Fruit fly (Drosophila melanogaster): ENCODE data around the gene sens-2.

sens-2 gene

dm6 chr2L:6830264-6830729 is 8.6 kb downstream of the sens-2 start (continued):
- no peak for TF ChIP-seq esg (GFP tag; conservative IDR thresholded peaks at IDR 0.05)
- no peak for TF ChIP-seq emc (GFP tag; optimal IDR thresholded peaks at IDR 0.05)
- TF ChIP-seq Stat92E (GFP tag; optimal IDR thresholded peaks at IDR 0.05), result no peak
- TF ChIP-seq MBD-R2 (GFP tag; IDR thresholded peaks at IDR 0.05), result no peak
- TF ChIP-seq Hand (GFP tag; optimal IDR thresholded peaks at IDR 0.05), result peak; percentile 36
- TF ChIP-seq CG8478 (optimal IDR thresholded peaks at IDR 0.05), result no peak
- peak; percentile 79 for TF ChIP-seq CG10267 (tag; optimal IDR thresholded peaks at IDR 0.05)
- no peak for TF ChIP-seq Oaz (GFP tag; IDR thresholded peaks at IDR 0.05)
- TF ChIP-seq NK7.1 (GFP tag; optimal IDR thresholded peaks at IDR 0.05), result no peak
- peak in 1 of 2 experiments; percentile 16 for TF ChIP-seq tll (GFP tag; optimal IDR thresholded peaks at IDR 0.05)
- TF ChIP-seq slbo (GFP tag; IDR thresholded peaks at IDR 0.05), result no peak; the same call in 1 of the 2 replicates
- no peak for TF ChIP-seq al (GFP tag; IDR thresholded peaks at IDR 0.05)
- TF ChIP-seq CG13624 (GFP tag; optimal IDR thresholded peaks at IDR 0.05), result no peak
- no peak for TF ChIP-seq hb (GFP tag; IDR thresholded peaks at IDR 0.05; ENCODE audit: partially characterized antibody)
- no peak for TF ChIP-seq pnt (GFP tag; optimal IDR thresholded peaks at IDR 0.05)
- TF ChIP-seq Doc2 (GFP tag; IDR thresholded peaks at IDR 0.05), result no peak
- no peak for TF ChIP-seq Drgx (GFP tag; IDR thresholded peaks at IDR 0.05)
- no peak for TF ChIP-seq Neu2 (GFP tag; optimal IDR thresholded peaks at IDR 0.05; ENCODE audit: borderline replicate concordance)
- TF ChIP-seq CG2875 (GFP tag; optimal IDR thresholded peaks at IDR 0.05), result peak; percentile 21
- TF ChIP-seq disco-r (GFP tag; optimal IDR thresholded peaks at IDR 0.05), result no peak
- TF ChIP-seq Atf3 (GFP tag; optimal IDR thresholded peaks at IDR 0.05), result no peak
- no peak for TF ChIP-seq mld (GFP tag; IDR thresholded peaks at IDR 0.05; ENCODE audit: partially characterized antibody)
- TF ChIP-seq CG17186 (GFP tag; optimal IDR thresholded peaks at IDR 0.05), result no peak
- peak; percentile 85 for TF ChIP-seq CG10979 (tag; optimal IDR thresholded peaks at IDR 0.05)
- no peak for TF ChIP-seq bigmax (GFP tag; optimal IDR thresholded peaks at IDR 0.05)
- TF ChIP-seq CG12769 (tag; optimal IDR thresholded peaks at IDR 0.05), result no peak
- TF ChIP-seq Hr39 (optimal IDR thresholded peaks at IDR 0.05), result no peak
- peak; percentile 11 for TF ChIP-seq sqz (GFP tag; optimal IDR thresholded peaks at IDR 0.05)
- no peak for TF ChIP-seq ems (GFP tag; optimal IDR thresholded peaks at IDR 0.05)
- no peak for TF ChIP-seq ttk (GFP tag; IDR thresholded peaks at IDR 0.05)
- TF ChIP-seq CG32532 (GFP tag; IDR thresholded peaks at IDR 0.05), result no peak
- TF ChIP-seq Bteb2 (GFP tag; optimal IDR thresholded peaks at IDR 0.05), result no peak
- TF ChIP-seq CG9609 (GFP tag; optimal IDR thresholded peaks at IDR 0.05), result no peak
- TF ChIP-seq Hsf (GFP tag; optimal IDR thresholded peaks at IDR 0.05), result no peak
- TF ChIP-seq CG11456 (GFP tag; IDR thresholded peaks at IDR 0.05), result no peak
- TF ChIP-seq CG14050 (GFP tag; IDR thresholded peaks at IDR 0.05), result no peak
- TF ChIP-seq CG8290 (GFP tag; optimal IDR thresholded peaks at IDR 0.05), result peak; percentile 29
- peak in 1 of 2 experiments; percentile 2 for TF ChIP-seq CG8290 (tag; optimal IDR thresholded peaks at IDR 0.05)
- no peak for TF ChIP-seq lov (optimal IDR thresholded peaks at IDR 0.05)
- TF ChIP-seq lov (GFP tag; IDR thresholded peaks at IDR 0.05), result no peak
- TF ChIP-seq CG13775 (GFP tag; optimal IDR thresholded peaks at IDR 0.05), result peak; percentile 62
- peak; percentile 58 for TF ChIP-seq CG30403 (GFP tag; optimal IDR thresholded peaks at IDR 0.05)
- TF ChIP-seq Adf1 (GFP tag; IDR thresholded peaks at IDR 0.05), result no peak
- peak; percentile 44 for TF ChIP-seq CG17328 (GFP tag; IDR thresholded peaks at IDR 0.05)
- no peak for TF ChIP-seq ham (GFP tag; IDR thresholded peaks at IDR 0.05)
- TF ChIP-seq lilli (GFP tag; optimal IDR thresholded peaks at IDR 0.05), result peak; percentile 7
- no peak for TF ChIP-seq Scr (GFP tag; IDR thresholded peaks at IDR 0.05; ENCODE audit: partially characterized antibody)
- no peak for TF ChIP-seq pan (optimal IDR thresholded peaks at IDR 0.05)
- TF ChIP-seq pan (GFP tag; optimal IDR thresholded peaks at IDR 0.05 in 1 of 2, IDR thresholded peaks at IDR 0.05 in 1 of 2), result peak in 1 of 2 experiments; percentile 15
- no peak for TF ChIP-seq prd (optimal IDR thresholded peaks at IDR 0.05)
- peak; percentile 74; the same call in 2 of the 3 replicates for TF ChIP-seq prd (GFP tag; IDR thresholded peaks at IDR 0.05)
- no peak for TF ChIP-seq stwl (tag; optimal IDR thresholded peaks at IDR 0.05)
- TF ChIP-seq Max (GFP tag; optimal IDR thresholded peaks at IDR 0.05), result peak; percentile 28

All from whole organism, embryonic.